Fruit fly (Drosophila melanogaster) whole organism, prepupa: ENCODE data around the gene CNMaR.

Experiments used
- Blimp-1 ChIP-seq: fragments of 200-800 bp; sonication (Bioruptor generic); optimal IDR thresholded peaks from 3 replicates; lab custom pipeline; 2017; ENCODE audit warnings: missing biosample characterization, missing genetic modification characterization, mild to moderate bottlenecking, moderate library complexity, missing genetic modification reagents
- CG10669 ChIP-seq: fragments of 200-800 bp; sonication (Bioruptor generic); optimal IDR thresholded peaks from 3 replicates; lab custom pipeline; 2018; ENCODE audit warnings: missing biosample characterization, mild to moderate bottlenecking, missing genetic modification characterization, moderate library complexity
- CG11294 ChIP-seq: fragments of 200-800 bp; sonication (Bioruptor generic); IDR thresholded peaks from 2 replicates; pipeline ENCODE4 v1.3.6; 2022; ENCODE audit warnings: missing biosample characterization, missing genetic modification characterization
- CG11902 ChIP-seq: fragments of 200-800 bp; sonication (Bioruptor generic); optimal IDR thresholded peaks from 3 replicates; lab custom pipeline; 2016; ENCODE audit warnings: missing biosample characterization, missing genetic modification characterization
- CG15336 ChIP-seq: fragments of 200-800 bp; sonication (Bioruptor generic); IDR thresholded peaks from 2 replicates; pipeline ENCODE4 v1.3.6; 2022; ENCODE audit warnings: missing biosample characterization, missing genetic modification characterization
- CG1621 ChIP-seq: fragments of 200-800 bp; sonication (Bioruptor generic); optimal IDR thresholded peaks from 3 replicates; lab custom pipeline; 2018; ENCODE audit warnings: missing biosample characterization, mild to moderate bottlenecking, missing genetic modification characterization
- CG16779 ChIP-seq: fragments of 200-800 bp; sonication (Bioruptor generic); optimal IDR thresholded peaks from 3 replicates; lab custom pipeline; 2017; ENCODE audit warnings: missing biosample characterization, mild to moderate bottlenecking, missing genetic modification characterization
- CG3032 ChIP-seq: fragments of 200-800 bp; optimal IDR thresholded peaks from 2 replicates; lab custom pipeline; 2019; ENCODE audit warnings: missing biosample characterization, mild to moderate bottlenecking, missing genetic modification characterization, moderate library complexity
- CG31627 ChIP-seq: fragments of 200-800 bp; sonication (Bioruptor generic); optimal IDR thresholded peaks from 3 replicates; lab custom pipeline; 2016; ENCODE audit warnings: missing biosample characterization, missing genetic modification characterization
- CG34406 ChIP-seq: fragments of 200-800 bp; sonication (Bioruptor generic); optimal IDR thresholded peaks from 3 replicates; lab custom pipeline; 2016; ENCODE audit warnings: missing biosample characterization, missing genetic modification characterization
- CG4318 ChIP-seq: fragments of 200-800 bp; sonication (Bioruptor generic); optimal IDR thresholded peaks from 3 replicates; lab custom pipeline; 2017; ENCODE audit warnings: missing biosample characterization, mild to moderate bottlenecking, missing genetic modification characterization
- CG6163 ChIP-seq: fragments of 200-800 bp; sonication (Bioruptor generic); IDR thresholded peaks from 3 replicates; pipeline ENCODE4 v1.3.6; 2022; ENCODE audit warnings: missing biosample characterization, missing genetic modification characterization
- CG6276 ChIP-seq: fragments of 200-800 bp; sonication (Bioruptor generic); optimal IDR thresholded peaks from 2 replicates; lab custom pipeline; 2017; ENCODE audit warnings: missing biosample characterization, mild to moderate bottlenecking, missing genetic modification characterization
- CG6792 ChIP-seq: fragments of 200-800 bp; sonication (Bioruptor generic); optimal IDR thresholded peaks from 3 replicates; lab custom pipeline; 2016; ENCODE audit warnings: missing biosample characterization, missing genetic modification characterization
- CG6808 ChIP-seq: fragments of 200-800 bp; sonication (Bioruptor generic); optimal IDR thresholded peaks from 3 replicates; lab custom pipeline; 2017; ENCODE audit warnings: missing biosample characterization, missing genetic modification characterization, mild to moderate bottlenecking, moderate library complexity, missing genetic modification reagents
- CG6854 ChIP-seq: fragments of 200-800 bp; sonication (Bioruptor generic); optimal IDR thresholded peaks from 2 replicates; lab custom pipeline; 2017; ENCODE audit warnings: missing biosample characterization, mild to moderate bottlenecking, missing genetic modification characterization
- CG7368 ChIP-seq: fragments of 200-800 bp; sonication (Bioruptor generic); optimal IDR thresholded peaks from 3 replicates; lab custom pipeline; 2016; ENCODE audit warnings: missing biosample characterization, missing genetic modification characterization
- CG8119 ChIP-seq: fragments of 200-800 bp; sonication (Bioruptor generic); IDR thresholded peaks from 3 replicates; pipeline ENCODE4 v1.3.6; 2022; ENCODE audit warnings: missing biosample characterization, missing genetic modification characterization
- Eip78C ChIP-seq: fragments of 200-800 bp; sonication (Bioruptor generic); peaks from one replicate; lab custom pipeline; 2016; ENCODE audit warnings: missing biosample characterization, missing genetic modification characterization
- Eip93F ChIP-seq: fragments of 200-800 bp; sonication (Bioruptor generic); optimal IDR thresholded peaks from 2 replicates; lab custom pipeline; 2016; ENCODE audit warnings: missing biosample characterization, mild to moderate bottlenecking, missing genetic modification characterization
- Lpt ChIP-seq: fragments of 200-800 bp; sonication (Bioruptor generic); optimal IDR thresholded peaks from 3 replicates; lab custom pipeline; 2016; ENCODE audit warnings: missing biosample characterization, missing genetic modification characterization
- Met ChIP-seq: fragments of 200-800 bp; sonication (Bioruptor generic); optimal IDR thresholded peaks from 3 replicates; lab custom pipeline; 2016; ENCODE audit warnings: missing biosample characterization, missing genetic modification characterization
- OdsH ChIP-seq: fragments of 200-800 bp; sonication (Bioruptor generic); optimal IDR thresholded peaks from 3 replicates; lab custom pipeline; 2016; ENCODE audit warnings: missing biosample characterization, missing genetic modification characterization
- Smox ChIP-seq: fragments of 200-800 bp; sonication (Bioruptor generic); optimal IDR thresholded peaks from 3 replicates; lab custom pipeline; 2016; ENCODE audit warnings: missing biosample characterization, missing genetic modification characterization
- Sox102F ChIP-seq: fragments of 200-800 bp; sonication (Bioruptor generic); optimal IDR thresholded peaks from 2 replicates; lab custom pipeline; 2016; ENCODE audit warnings: missing biosample characterization, mild to moderate bottlenecking, missing genetic modification characterization
- Sox14 ChIP-seq: fragments of 200-800 bp; sonication (Bioruptor generic); optimal IDR thresholded peaks from 3 replicates; lab custom pipeline; 2016; ENCODE audit warnings: missing biosample characterization, missing genetic modification characterization
- dac ChIP-seq: fragments of 200-800 bp; sonication (Bioruptor generic); optimal IDR thresholded peaks from 2 replicates; lab custom pipeline; 2017; ENCODE audit warnings: missing biosample characterization, mild to moderate bottlenecking, missing genetic modification characterization
- dsx ChIP-seq: fragments of 200-800 bp; optimal IDR thresholded peaks from 3 replicates; lab custom pipeline; 2019; ENCODE audit warnings: missing biosample characterization, mild to moderate bottlenecking, missing genetic modification characterization, moderate library complexity; ENCODE audit not compliant: poor library complexity, severe bottlenecking
- eg ChIP-seq: fragments of 200-800 bp; sonication (Bioruptor generic); IDR thresholded peaks from 3 replicates; pipeline ENCODE4 v1.3.6; 2022; ENCODE audit warnings: missing biosample characterization, missing genetic modification characterization
- esn ChIP-seq: fragments of 200-800 bp; sonication (Bioruptor generic); optimal IDR thresholded peaks from 2 replicates; lab custom pipeline; 2016; ENCODE audit warnings: missing biosample characterization, mild to moderate bottlenecking, missing genetic modification characterization, moderate library complexity
- fd59A ChIP-seq: fragments of 200-800 bp; sonication (Bioruptor generic); optimal IDR thresholded peaks from 2 replicates; lab custom pipeline; 2017; ENCODE audit warnings: missing biosample characterization, mild to moderate bottlenecking, missing genetic modification characterization, missing genetic modification reagents
- fkh ChIP-seq: fragments of 200-800 bp; sonication (Bioruptor generic); optimal IDR thresholded peaks from 3 replicates; lab custom pipeline; 2017; ENCODE audit warnings: missing biosample characterization, mild to moderate bottlenecking, missing genetic modification characterization, moderate library complexity
- lz ChIP-seq: fragments of 200-800 bp; sonication (Bioruptor generic); optimal IDR thresholded peaks from 3 replicates; lab custom pipeline; 2016; ENCODE audit warnings: missing biosample characterization, missing genetic modification characterization
- net ChIP-seq: fragments of 200-800 bp; sonication (Bioruptor generic); optimal IDR thresholded peaks from 3 replicates; lab custom pipeline; 2016; ENCODE audit warnings: missing biosample characterization, missing genetic modification characterization
- pdm3 ChIP-seq: fragments of 200-800 bp; sonication (Bioruptor generic); optimal IDR thresholded peaks from 3 replicates; lab custom pipeline; 2016; ENCODE audit warnings: missing biosample characterization, missing genetic modification characterization
- salr ChIP-seq, 2 experiments: fragments of 200-800 bp; sonication (Bioruptor generic); optimal IDR thresholded peaks; 3 replicates each; lab custom pipeline; 2016 to 2018; ENCODE audit warnings: missing biosample characterization in 2 of 2, missing genetic modification characterization in 2 of 2, mild to moderate bottlenecking in 1 of 2
- svp ChIP-seq: fragments of 200-800 bp; sonication (Bioruptor generic); peaks from one replicate; lab custom pipeline; 2016; ENCODE audit warnings: missing biosample characterization, missing genetic modification characterization
- topi ChIP-seq: fragments of 200-800 bp; sonication (Bioruptor generic); optimal IDR thresholded peaks from 3 replicates; lab custom pipeline; 2016; ENCODE audit warnings: missing biosample characterization, missing genetic modification characterization
- vri ChIP-seq: fragments of 200-800 bp; sonication (Bioruptor generic); optimal IDR thresholded peaks from 3 replicates; lab custom pipeline; 2016; ENCODE audit warnings: missing biosample characterization, mild to moderate bottlenecking, missing genetic modification characterization

Gene CNMaR

DNA sequence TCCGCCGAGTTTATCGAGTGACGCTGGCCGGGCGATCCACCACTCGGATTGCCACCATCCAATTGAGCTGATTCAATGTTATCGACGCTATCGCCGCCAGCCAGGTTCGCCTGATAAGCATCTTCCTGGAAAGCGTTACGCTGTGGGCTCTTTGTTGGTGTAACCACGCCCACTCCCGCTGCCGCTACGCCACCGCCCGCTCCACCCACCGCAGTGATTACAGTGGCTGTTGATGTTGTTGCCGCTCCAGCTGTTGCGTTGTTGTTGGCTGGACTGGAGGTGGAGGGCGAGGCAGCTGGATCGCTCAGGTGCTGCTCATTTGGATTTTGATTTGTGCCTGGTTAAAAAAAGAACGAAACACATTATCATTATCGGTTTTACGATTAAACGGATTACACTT is 27.5 kb downstream of the CNMaR start:
- TF ChIP-seq CG6276, result no peak
- peak; percentile 48 for TF ChIP-seq svp (GFP tag; lab: Kevin White, UChicago)
- no peak for TF ChIP-seq CG4318 (GFP tag; lab: Kevin White, UChicago)
- no peak for TF ChIP-seq fd59A (GFP tag; lab: Kevin White, UChicago)
- TF ChIP-seq Eip78C (GFP tag; lab: Kevin White, UChicago), result no peak
- no peak for TF ChIP-seq pdm3
- peak; percentile 96 for TF ChIP-seq vri (GFP tag; lab: Kevin White, UChicago)
- no peak for TF ChIP-seq CG6854 (GFP tag; lab: Kevin White, UChicago)
- no peak for TF ChIP-seq CG11902
- TF ChIP-seq Sox14 (GFP tag; lab: Kevin White, UChicago), result peak; percentile 87
- peak; percentile 54 for TF ChIP-seq Eip93F (GFP tag; lab: Kevin White, UChicago)
- TF ChIP-seq CG7368 (GFP tag; lab: Kevin White, UChicago), result no peak

DNA sequence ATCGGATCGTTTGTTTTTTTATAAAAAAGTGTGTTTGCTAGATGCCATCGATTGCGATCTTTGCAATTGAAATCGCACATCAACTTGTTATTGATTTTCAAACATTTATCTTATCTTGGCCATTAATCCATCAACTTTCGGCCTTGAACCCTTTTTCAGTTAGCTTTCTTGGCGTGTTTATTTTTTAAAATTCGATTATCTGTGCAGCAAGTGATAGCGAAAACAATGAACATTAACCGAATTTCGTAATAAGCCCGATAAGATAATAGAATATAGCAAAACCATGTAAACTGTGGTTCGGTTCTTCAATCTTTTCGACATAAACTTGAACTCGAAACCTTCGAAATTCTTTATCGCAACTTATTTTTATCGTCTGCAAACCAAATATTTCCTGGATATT is 30.4 kb downstream of the CNMaR start:
- no peak for TF ChIP-seq CG11294
- TF ChIP-seq lz, result no peak
- no peak for TF ChIP-seq dac (GFP tag; lab: Kevin White, UChicago)
- TF ChIP-seq CG6276, result no peak
- no peak for TF ChIP-seq Sox14 (GFP tag; lab: Kevin White, UChicago)
- no peak for TF ChIP-seq CG3032 (tag; lab: Kevin White, UChicago)
- TF ChIP-seq dsx (GFP tag; lab: Kevin White, UChicago), result no peak
- TF ChIP-seq CG4318 (GFP tag; lab: Kevin White, UChicago), result no peak
- TF ChIP-seq CG6792, result no peak
- peak; percentile 61 for TF ChIP-seq Eip93F (GFP tag; lab: Kevin White, UChicago)
- TF ChIP-seq CG1621 (tag; lab: Kevin White, UChicago), result no peak
- no peak for TF ChIP-seq CG31627
- TF ChIP-seq Smox (GFP tag; lab: Kevin White, UChicago), result no peak
- TF ChIP-seq vri (GFP tag; lab: Kevin White, UChicago), result peak; percentile 95
- no peak for TF ChIP-seq CG15336 (GFP tag; lab: Robert Waterston, UW)

DNA sequence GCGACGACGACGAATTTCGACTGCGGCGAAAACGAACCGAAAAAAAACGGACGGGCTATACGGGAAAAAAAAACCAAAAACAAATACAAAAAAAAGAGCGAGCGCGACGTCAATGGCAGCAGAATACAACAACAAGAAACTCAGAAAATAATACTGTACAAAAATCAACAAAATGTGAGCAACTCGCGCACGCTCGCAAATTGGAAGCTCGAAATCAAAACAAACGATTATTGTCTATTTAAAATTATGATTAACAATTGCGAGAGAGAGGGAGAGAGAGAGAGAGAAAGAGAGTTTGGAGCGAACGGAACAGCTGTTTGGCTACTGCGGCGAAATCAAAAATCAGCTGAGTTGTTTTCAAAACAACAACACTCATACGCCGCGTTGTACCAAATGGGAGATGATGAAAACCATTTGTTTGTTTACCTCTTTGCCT is 31.6 kb downstream of the CNMaR start:
- TF ChIP-seq CG34406 (GFP tag; lab: Kevin White, UChicago) (peak; percentile 46), CG6163 (peak; percentile 83), CG6854 (GFP tag; lab: Kevin White, UChicago) (peak; percentile 83), CG11294 (peak; percentile 26; the same call in 1 of the 2 replicates), vri (GFP tag; lab: Kevin White, UChicago) (peak; percentile 90), Sox102F (peak; percentile 48), CG8119 (GFP tag; lab: Robert Waterston, UW) (peak; percentile 69; the same call in 2 of the 3 replicates), Lpt (GFP tag; lab: Kevin White, UChicago) (peak; percentile 44), CG15336 (GFP tag; lab: Robert Waterston, UW) (peak; percentile 70), esn (GFP tag; lab: Kevin White, UChicago) (peak; percentile 46), Eip78C (GFP tag; lab: Kevin White, UChicago) (peak; percentile 71), lz (no peak), Eip93F (GFP tag; lab: Kevin White, UChicago) (peak; percentile 49), salr (GFP tag; optimal IDR thresholded peaks at IDR 0.05; lab: Kevin White, UChicago) (peak in 1 of 2 experiments; percentile 47), CG10669 (no peak), topi (GFP tag; lab: Kevin White, UChicago) (peak; percentile 38), Met (GFP tag; lab: Kevin White, UChicago) (peak; percentile 40), Smox (GFP tag; lab: Kevin White, UChicago) (no peak), Sox14 (GFP tag; lab: Kevin White, UChicago) (no peak), eg (peak; percentile 91), fkh (GFP tag; lab: Kevin White, UChicago) (peak; percentile 77), Blimp-1 (peak; percentile 52), CG6808 (GFP tag; lab: Kevin White, UChicago) (no peak), CG6276 (peak; percentile 92), CG16779 (tag; lab: Kevin White, UChicago) (peak; percentile 72), OdsH (GFP tag; lab: Kevin White, UChicago) (no peak), dsx (GFP tag; lab: Kevin White, UChicago) (no peak), net (GFP tag; lab: Kevin White, UChicago) (peak; percentile 72), svp (GFP tag; lab: Kevin White, UChicago) (peak; percentile 78)
